Worm (Caenorhabditis elegans): ENCODE data around the gene nhr-34.

nhr-34 gene

ce11 chrIV:9714264-9714663, 38.8 kb upstream of the nhr-34 start:
- TF ChIP-seq unc-39 (tag; optimal IDR thresholded peaks at IDR 0.05) (no peak), nhr-6 (tag; optimal IDR thresholded peaks at IDR 0.05) (no peak), unc-62 (GFP tag; optimal IDR thresholded peaks at IDR 0.05 in 1 of 2) (peak in 1 of 2 experiments; percentile 94), unc-62 (tag; optimal IDR thresholded peaks at IDR 0.05) (no peak)

ce11 chrIV:9712782-9713181, 37.3 kb upstream of the nhr-34 start, which contains the start of gene K01H12.4:
Gene K01H12.4, plus strand, starts transcription at chrIV:9713082.
- no peak for TF ChIP-seq zfp-2 (tag; optimal IDR thresholded peaks at IDR 0.05)
- TF ChIP-seq aha-1 (tag): peak; percentile 28

DNA sequence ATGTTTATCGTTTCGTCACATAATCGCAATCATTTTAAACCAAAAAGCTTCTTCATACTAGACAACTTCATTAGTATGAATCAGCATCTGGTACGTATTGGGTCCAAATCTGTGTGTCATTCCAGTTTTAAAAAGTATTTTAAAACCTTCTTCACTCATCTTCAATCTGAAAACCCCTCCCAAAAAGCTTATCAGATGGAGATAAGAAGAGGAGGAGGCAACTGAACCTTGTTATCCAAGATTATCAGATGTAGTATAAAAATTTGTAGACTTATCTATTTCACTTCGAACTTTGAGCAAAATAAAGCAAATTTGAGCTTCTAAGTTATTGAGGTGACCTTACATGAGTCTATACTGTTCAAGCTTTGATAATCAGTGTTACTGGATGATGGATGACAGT, 34.4 kb upstream of the nhr-34 start, which contains the start of gene nhr-38:
Gene nhr-38 (plus strand): TSS at position 301 of the 400 bp plus-strand sequence.
- TF ChIP-seq sdz-12 (GFP tag; optimal IDR thresholded peaks at IDR 0.05) (no peak), unc-62 (GFP tag; optimal IDR thresholded peaks at IDR 0.05 in 1 of 2) (peak in 1 of 2 experiments; percentile 41), unc-62 (tag; optimal IDR thresholded peaks at IDR 0.05) (no peak)

DNA sequence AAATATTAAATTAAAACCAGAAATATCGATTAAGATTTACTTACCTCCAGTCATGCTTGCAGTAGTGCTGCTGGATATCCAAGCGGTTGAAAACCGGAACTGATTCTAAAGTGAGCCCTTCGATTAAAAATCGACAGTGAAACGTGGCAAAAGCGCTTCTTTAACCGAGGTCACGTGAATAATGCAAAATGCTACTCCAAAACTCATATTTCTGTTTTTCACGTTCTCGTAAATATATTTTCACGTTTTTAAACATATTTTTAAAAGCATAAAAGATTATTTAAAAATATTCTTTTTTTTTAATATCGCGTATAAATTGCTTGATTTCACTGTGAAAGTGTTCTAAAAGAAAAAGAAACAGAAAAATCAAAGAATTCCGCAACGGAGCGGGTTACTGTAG, 33.7 kb upstream of the nhr-34 start, which contains the start of gene ant-1.3:
Gene ant-1.3 (minus strand): TSS at position 101 of the 400 bp plus-strand sequence.
- TF ChIP-seq T20F7.1 (GFP tag; optimal IDR thresholded peaks at IDR 0.05) (no peak), D1046.2 (GFP tag; IDR thresholded peaks at IDR 0.05) (no peak), nhr-6 (tag; optimal IDR thresholded peaks at IDR 0.05) (no peak)

DNA sequence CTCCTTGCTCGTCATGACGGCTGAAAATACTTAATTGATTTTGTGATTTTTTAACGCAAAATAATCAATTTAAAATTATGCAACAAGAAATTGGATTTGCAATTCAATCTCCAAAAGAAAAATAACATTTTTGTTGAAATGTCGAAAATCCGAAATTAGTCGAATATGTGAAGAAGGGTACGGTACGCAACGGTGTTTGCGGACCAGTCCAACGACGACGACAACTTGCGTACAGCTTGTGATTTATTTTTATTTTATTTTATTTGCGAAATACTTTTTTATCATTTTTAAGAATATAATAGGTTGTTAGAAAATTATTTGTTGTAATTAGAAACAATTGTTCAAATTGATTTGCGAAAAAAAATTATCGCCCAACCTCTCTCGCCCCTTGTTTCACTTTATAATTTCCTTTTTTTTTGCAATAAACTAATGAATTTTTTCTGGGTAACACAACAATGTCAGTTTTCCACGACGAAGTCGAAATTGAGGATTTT, 31.3 kb upstream of the nhr-34 start, which contains the start of the genes dcaf-1 and dph-3:
Gene dcaf-1 (minus strand): TSS at position 20 of the 494 bp plus-strand sequence.
Gene dph-3 (plus strand): TSS at position 444 of the 494 bp plus-strand sequence.
- TF ChIP-seq dpl-1 (GFP tag; optimal IDR thresholded peaks at IDR 0.05) (peak; percentile 35), nhr-48 (tag; optimal IDR thresholded peaks at IDR 0.05) (no peak), ztf-11 (tag; optimal IDR thresholded peaks at IDR 0.05) (no peak), lsy-2 (tag; optimal IDR thresholded peaks at IDR 0.05) (peak; percentile 80 to 98), hlh-30 (tag; optimal IDR thresholded peaks at IDR 0.05; ENCODE audit: insufficient read depth) (peak; percentile 82), nhr-28 (tag; optimal IDR thresholded peaks at IDR 0.05) (peak; percentile 1), lin-38 (GFP tag; IDR thresholded peaks at IDR 0.05) (peak; percentile 23; the same call in 1 of the 2 replicates), ces-1 (GFP tag; optimal IDR thresholded peaks at IDR 0.05) (no peak), zfp-3 (GFP tag; conservative IDR thresholded peaks at IDR 0.05) (no peak)

ce11 chrIV:9699062-9699461, 23.6 kb upstream of the nhr-34 start:
- TF ChIP-seq ctbp-1 (GFP tag; IDR thresholded peaks at IDR 0.05): no peak
- peak; percentile 28 for TF ChIP-seq nhr-28 (tag; optimal IDR thresholded peaks at IDR 0.05)
- peak; percentile 73 for TF ChIP-seq dmd-6 (GFP tag; IDR thresholded peaks at IDR 0.05)

- TF ChIP-seq lin-38 (GFP tag; IDR thresholded peaks at IDR 0.05) (no peak), unc-62 (GFP tag; optimal IDR thresholded peaks at IDR 0.05 in 1 of 2) (peak in 1 of 2 experiments; percentile 91), unc-62 (tag; optimal IDR thresholded peaks at IDR 0.05) (no peak), spr-3 (GFP tag; optimal IDR thresholded peaks at IDR 0.05) (no peak), nhr-28 (tag; optimal IDR thresholded peaks at IDR 0.05) (no peak), hlh-11 (tag; optimal IDR thresholded peaks at IDR 0.05) (no peak), lin-13 (GFP tag; optimal IDR thresholded peaks at IDR 0.05) (no peak), aly-2 (tag; optimal IDR thresholded peaks at IDR 0.05) (no peak), ceh-32 (tag; optimal IDR thresholded peaks at IDR 0.05; ENCODE audit: poor library complexity) (no peak), pqm-1 (tag; optimal IDR thresholded peaks at IDR 0.05) (no peak)
Observed at ce11 chrIV:9697869-9698268, 22.4 kb upstream of the nhr-34 start.

ce11 chrIV:9696513-9696912, 21.0 kb upstream of the nhr-34 start:
- TF ChIP-seq madf-5 (GFP tag; IDR thresholded peaks at IDR 0.05) (no peak), nhr-11 (tag; optimal IDR thresholded peaks at IDR 0.05) (no peak), aha-1 (tag) (peak; percentile 1), unc-62 (GFP tag; optimal IDR thresholded peaks at IDR 0.05 in 1 of 2) (peak in 1 of 2 experiments; percentile 99), unc-62 (tag; optimal IDR thresholded peaks at IDR 0.05) (no peak), skn-1 (tag; optimal IDR thresholded peaks at IDR 0.05) (no peak), nhr-28 (tag; optimal IDR thresholded peaks at IDR 0.05) (no peak), mdl-1 (tag; optimal IDR thresholded peaks at IDR 0.05) (no peak), saeg-2 (GFP tag; IDR thresholded peaks at IDR 0.05) (no peak), hif-1 (tag; optimal IDR thresholded peaks at IDR 0.05) (no peak), unc-130 (GFP tag; optimal IDR thresholded peaks at IDR 0.05) (no peak), egl-43 (GFP tag; IDR thresholded peaks at IDR 0.05) (no peak), nhr-77 (tag; optimal IDR thresholded peaks at IDR 0.05) (no peak), ceh-32 (tag; optimal IDR thresholded peaks at IDR 0.05; ENCODE audit: poor library complexity) (no peak), hlh-30 (tag; optimal IDR thresholded peaks at IDR 0.05; ENCODE audit: insufficient read depth) (no peak)

Measured in whole organism, L4 larva.